Fruit fly (Drosophila melanogaster) Kc167 (cell line): Measurements from ENCODE around the gene AdipoR.

Source experiments
- Myc ChIP-seq: fragments of >200 bp; optimal IDR thresholded peaks from 2 replicates; lab custom pipeline; 2017; ENCODE audit warnings: missing external identifiers
- psq ChIP-seq: fragments of >200 bp; optimal IDR thresholded peaks from 2 replicates; lab custom pipeline; 2017; ENCODE audit warnings: missing external identifiers
- ttk ChIP-seq: sonication (Bioruptor generic); optimal IDR thresholded peaks from 2 replicates; lab custom pipeline; 2017; ENCODE audit warnings: missing external identifiers

- TF ChIP-seq psq (lab: Kevin White, UChicago) (no peak), Myc (lab: Kevin White, UChicago) (no peak), ttk (lab: Kevin White, UChicago) (no peak)
Observed at dm6 chr3R:22533973-22534931, 13.4 kb downstream of the AdipoR start.
